Fruit fly (Drosophila melanogaster): ENCODE measurements around the gene lz.
A peak's percentile ranks its signal among the peaks of the same experiment; 100 is the strongest.

lz gene

dm6 chrX:9248040-9248439, 36.4 kb upstream of the lz start (continued):
- no peak for TF ChIP-seq Hnf4 (GFP tag; optimal IDR thresholded peaks at IDR 0.05)
- peak; percentile 29 for TF ChIP-seq fru (GFP tag; optimal IDR thresholded peaks at IDR 0.05)
- TF ChIP-seq br (GFP tag; optimal IDR thresholded peaks at IDR 0.05) = no peak
- TF ChIP-seq GATAd (GFP tag; optimal IDR thresholded peaks at IDR 0.05) = no peak
- no peak for TF ChIP-seq Hr83 (GFP tag; optimal IDR thresholded peaks at IDR 0.05; ENCODE audit: poor library complexity, severe bottlenecking)
- TF ChIP-seq HLH106 (tag; optimal IDR thresholded peaks at IDR 0.05) = peak; percentile 38
- no peak for TF ChIP-seq sage (GFP tag; optimal IDR thresholded peaks at IDR 0.05)
- peak; percentile 32 for TF ChIP-seq rgr (GFP tag; optimal IDR thresholded peaks at IDR 0.05)
- TF ChIP-seq lola (GFP tag; optimal IDR thresholded peaks at IDR 0.05) = no peak
- no peak for TF ChIP-seq jim (GFP tag; optimal IDR thresholded peaks at IDR 0.05)
- no peak for TF ChIP-seq Jra (GFP tag; optimal IDR thresholded peaks at IDR 0.05)
- TF ChIP-seq Dif (GFP tag; optimal IDR thresholded peaks at IDR 0.05; ENCODE audit: partially characterized antibody) = no peak
- no peak for TF ChIP-seq tai (GFP tag; optimal IDR thresholded peaks at IDR 0.05)

- TF ChIP-seq psq (GFP tag; optimal IDR thresholded peaks at IDR 0.05) = no peak
- TF ChIP-seq Sp1 (GFP tag; optimal IDR thresholded peaks at IDR 0.05) = peak; percentile 14
- TF ChIP-seq h (GFP tag; optimal IDR thresholded peaks at IDR 0.05) = no peak
- TF ChIP-seq rgr (GFP tag; optimal IDR thresholded peaks at IDR 0.05) = peak; percentile 11
- no peak for TF ChIP-seq Rel (GFP tag; optimal IDR thresholded peaks at IDR 0.05)
- peak; percentile 100 for TF ChIP-seq Rel (tag; optimal IDR thresholded peaks at IDR 0.05)
- peak; percentile 6 for TF ChIP-seq woc (GFP tag; optimal IDR thresholded peaks at IDR 0.05)
- peak; percentile 7 for TF ChIP-seq fru (GFP tag; optimal IDR thresholded peaks at IDR 0.05)
Measured at dm6 chrX:9250161-9250831, 34.2 kb upstream of the lz start, which contains the start of gene CG17754. TSS of gene CG17754 (plus strand) at chrX:9250420.

- no peak for TF ChIP-seq Dif (GFP tag; optimal IDR thresholded peaks at IDR 0.05; ENCODE audit: partially characterized antibody)
- TF ChIP-seq usp (GFP tag; optimal IDR thresholded peaks at IDR 0.05) = no peak
- TF ChIP-seq woc (GFP tag; optimal IDR thresholded peaks at IDR 0.05) = peak; percentile 62
- no peak for TF ChIP-seq pan (optimal IDR thresholded peaks at IDR 0.05)
- TF ChIP-seq Sp1 (GFP tag; optimal IDR thresholded peaks at IDR 0.05) = peak; percentile 56
- TF ChIP-seq jim (GFP tag; optimal IDR thresholded peaks at IDR 0.05) = no peak
- peak; percentile 61 for TF ChIP-seq HLH106 (tag; optimal IDR thresholded peaks at IDR 0.05)
- no peak for TF ChIP-seq Myc (optimal IDR thresholded peaks at IDR 0.05)
- TF ChIP-seq GATAd (GFP tag; optimal IDR thresholded peaks at IDR 0.05) = no peak
- no peak for TF ChIP-seq dsf (GFP tag; optimal IDR thresholded peaks at IDR 0.05; ENCODE audit: borderline replicate concordance)
- peak; percentile 53 for TF ChIP-seq fru (GFP tag; optimal IDR thresholded peaks at IDR 0.05)
- TF ChIP-seq Hr78 (GFP tag; optimal IDR thresholded peaks at IDR 0.05) = no peak
- no peak for TF ChIP-seq Abd-B (GFP tag; optimal IDR thresholded peaks at IDR 0.05)
- TF ChIP-seq N (GFP tag; optimal IDR thresholded peaks at IDR 0.05) = no peak
- no peak for TF ChIP-seq sv (GFP tag; optimal IDR thresholded peaks at IDR 0.05)
- peak; percentile 55 for TF ChIP-seq br (GFP tag; optimal IDR thresholded peaks at IDR 0.05)
- TF ChIP-seq OdsH (GFP tag; optimal IDR thresholded peaks at IDR 0.05) = peak; percentile 49
- no peak for TF ChIP-seq CrebA (GFP tag; optimal IDR thresholded peaks at IDR 0.05; ENCODE audit: borderline replicate concordance)
- peak; percentile 25 for TF ChIP-seq psq (GFP tag; optimal IDR thresholded peaks at IDR 0.05)
- TF ChIP-seq foxo (GFP tag; optimal IDR thresholded peaks at IDR 0.05) = peak in 1 of 2 experiments; percentile 70
- TF ChIP-seq Hr83 (GFP tag; optimal IDR thresholded peaks at IDR 0.05; ENCODE audit: poor library complexity, severe bottlenecking) = peak; percentile 24
- TF ChIP-seq dmrt93B (GFP tag; optimal IDR thresholded peaks at IDR 0.05) = no peak
- TF ChIP-seq Jra (GFP tag; optimal IDR thresholded peaks at IDR 0.05) = peak; percentile 50
- no peak for TF ChIP-seq tai (GFP tag; optimal IDR thresholded peaks at IDR 0.05)
- no peak for TF ChIP-seq sage (GFP tag; optimal IDR thresholded peaks at IDR 0.05)
- TF ChIP-seq CG9705 (GFP tag; optimal IDR thresholded peaks at IDR 0.05) = peak; percentile 43
- peak; percentile 58 for TF ChIP-seq h (GFP tag; optimal IDR thresholded peaks at IDR 0.05)
- TF ChIP-seq Hnf4 (GFP tag; optimal IDR thresholded peaks at IDR 0.05) = peak; percentile 72
- TF ChIP-seq dl (GFP tag; optimal IDR thresholded peaks at IDR 0.05; ENCODE audit: insufficient read depth in 1 of 2, partially characterized antibody in 2 of 2) = no peak
- no peak for TF ChIP-seq Dfd (GFP tag; optimal IDR thresholded peaks at IDR 0.05)
- TF ChIP-seq CG32264 (GFP tag; optimal IDR thresholded peaks at IDR 0.05) = no peak
- no peak for TF ChIP-seq Mio (GFP tag; optimal IDR thresholded peaks at IDR 0.05)
- no peak for TF ChIP-seq Vsx2 (GFP tag; optimal IDR thresholded peaks at IDR 0.05; ENCODE audit: partially characterized antibody)
- TF ChIP-seq rgr (GFP tag; optimal IDR thresholded peaks at IDR 0.05) = peak; percentile 66
- TF ChIP-seq ey (GFP tag; optimal IDR thresholded peaks at IDR 0.05) = peak; percentile 66
- TF ChIP-seq Rel (GFP tag; optimal IDR thresholded peaks at IDR 0.05) = no peak
- TF ChIP-seq Rel (tag; optimal IDR thresholded peaks at IDR 0.05) = peak; percentile 39
- no peak for TF ChIP-seq lola (GFP tag; optimal IDR thresholded peaks at IDR 0.05)
- no peak for TF ChIP-seq brk (GFP tag; optimal IDR thresholded peaks at IDR 0.05)
Measured at dm6 chrX:9251212-9251877, 33.1 kb upstream of the lz start.

Data from whole organism, wandering third instar larva.